Worm (Caenorhabditis elegans) whole organism, early embryonic: ENCODE measurements around the gene F41F3.9.
A peak's percentile ranks its signal among the peaks of the same experiment; 100 is the strongest.

Source experiments
- B0310.2 ChIP-seq: sonication (generic microtip); optimal IDR thresholded peaks from 2 replicates; lab custom pipeline; 2016; ENCODE audit warnings: mild to moderate bottlenecking, missing genetic modification characterization, missing compliant biosample characterization
- F13C5.2 ChIP-seq: sonication (generic microtip); optimal IDR thresholded peaks from 2 replicates; lab custom pipeline; 2017; ENCODE audit warnings: mild to moderate bottlenecking, missing genetic modification characterization, inconsistent platforms, missing compliant biosample characterization
- aly-1 ChIP-seq: sonication (generic microtip); optimal IDR thresholded peaks from 2 replicates; lab custom pipeline; 2016; ENCODE audit warnings: missing genetic modification characterization, missing compliant biosample characterization
- ama-1 ChIP-seq: fragments of 150-350 bp; optimal IDR thresholded peaks from 2 replicates; lab custom pipeline; 2014
- ceh-13 ChIP-seq: fragments of 200-800 bp; sonication (Bioruptor generic); optimal IDR thresholded peaks from 2 replicates; lab custom pipeline; 2018; ENCODE audit warnings: mild to moderate bottlenecking, missing genetic modification characterization, missing compliant biosample characterization
- ceh-36 ChIP-seq: sonication (generic microtip); optimal IDR thresholded peaks from 2 replicates; lab custom pipeline; 2016; ENCODE audit warnings: missing genetic modification characterization, inconsistent platforms, missing compliant biosample characterization
- ets-7 ChIP-seq: sonication (generic microtip); optimal IDR thresholded peaks from 2 replicates; lab custom pipeline; 2016; ENCODE audit warnings: missing genotype, missing genetic modification characterization, missing compliant biosample characterization
- flt-1 ChIP-seq: fragments of 200-800 bp; sonication (Bioruptor generic); IDR thresholded peaks from 2 replicates; pipeline ENCODE4 v1.3.6; 2022; ENCODE audit warnings: missing genetic modification characterization, missing compliant biosample characterization
- hmbx-1 ChIP-seq: sonication (generic microtip); optimal IDR thresholded peaks from 2 replicates; lab custom pipeline; 2016; ENCODE audit warnings: mild to moderate bottlenecking, missing genetic modification characterization, missing compliant biosample characterization
- hmg-4 ChIP-seq: fragments of 200-800 bp; sonication (Bioruptor generic); optimal IDR thresholded peaks from 2 replicates; lab custom pipeline; 2018; ENCODE audit warnings: mild to moderate bottlenecking, missing genetic modification characterization, missing compliant biosample characterization
- hnd-1 ChIP-seq: sonication (generic microtip); optimal IDR thresholded peaks from 2 replicates; lab custom pipeline; 2016; ENCODE audit warnings: missing genetic modification characterization, missing compliant biosample characterization
- pes-1 ChIP-seq: fragments of 200-800 bp; sonication (Bioruptor generic); IDR thresholded peaks from 2 replicates; pipeline ENCODE4 v1.3.6; 2022; ENCODE audit warnings: missing genetic modification reagents, missing genetic modification characterization, missing compliant biosample characterization
- scrt-1 ChIP-seq: fragments of 200-800 bp; sonication (Bioruptor generic); IDR thresholded peaks from 2 replicates; pipeline ENCODE4 v1.3.6; 2022; ENCODE audit warnings: missing genetic modification characterization, missing compliant biosample characterization
- sea-1 ChIP-seq: fragments of 200-800 bp; sonication (Bioruptor generic); conservative IDR thresholded peaks from 2 replicates; pipeline ENCODE4 v1.3.6; 2022; ENCODE audit warnings: missing genetic modification characterization, missing compliant biosample characterization
- tbx-11 ChIP-seq: fragments of 200-800 bp; sonication (Bioruptor generic); IDR thresholded peaks from 2 replicates; pipeline ENCODE4 v1.3.6; 2022; ENCODE audit warnings: missing genetic modification characterization, missing compliant biosample characterization
- tbx-37 ChIP-seq: fragments of 200-800 bp; sonication (Bioruptor generic); conservative IDR thresholded peaks from 2 replicates; pipeline ENCODE4 v1.3.6; 2022; ENCODE audit warnings: missing genetic modification reagents, missing genetic modification characterization, missing compliant biosample characterization
- tra-4 ChIP-seq: sonication (generic microtip); optimal IDR thresholded peaks from 2 replicates; lab custom pipeline; 2017; ENCODE audit warnings: missing genetic modification characterization, missing compliant biosample characterization

Gene F41F3.9

ce11 chrV:4649649-4650384 is 5.5 kb upstream of the F41F3.9 start:
- TF ChIP-seq pes-1 (GFP tag; lab: Robert Waterston, UW) (no peak), tra-4 (tag; lab: Kevin White, UChicago) (no peak), sea-1 (no peak)

- TF ChIP-seq flt-1, result no peak
- no peak for TF ChIP-seq B0310.2 (tag; lab: Kevin White, UChicago)
- no peak for TF ChIP-seq pes-1 (GFP tag; lab: Robert Waterston, UW)
- TF ChIP-seq ceh-13 (GFP tag; lab: Kevin White, UChicago), result no peak
- no peak for TF ChIP-seq F13C5.2 (tag; lab: Kevin White, UChicago)
- TF ChIP-seq scrt-1 (GFP tag; lab: Robert Waterston, UW), result no peak
- TF ChIP-seq hnd-1 (tag; lab: Kevin White, UChicago), result no peak
- TF ChIP-seq tbx-37, result no peak
- no peak for TF ChIP-seq aly-1 (tag; lab: Kevin White, UChicago)
Measured at ce11 chrV:4651480-4651879, 3.8 kb upstream of the F41F3.9 start.

- TF ChIP-seq tra-4 (tag; lab: Kevin White, UChicago), result no peak
- no peak for TF ChIP-seq hnd-1 (tag; lab: Kevin White, UChicago)
- TF ChIP-seq aly-1 (tag; lab: Kevin White, UChicago), result no peak
- TF ChIP-seq ets-7, result no peak
- TF ChIP-seq hmbx-1 (tag; lab: Kevin White, UChicago), result no peak
- no peak for TF ChIP-seq F13C5.2 (tag; lab: Kevin White, UChicago)
- no peak for TF ChIP-seq flt-1
- no peak for TF ChIP-seq scrt-1 (GFP tag; lab: Robert Waterston, UW)
- TF ChIP-seq ceh-36 (tag; lab: Kevin White, UChicago), result no peak
- TF ChIP-seq tbx-11 (GFP tag; lab: Robert Waterston, UW), result no peak
- TF ChIP-seq ceh-13 (GFP tag; lab: Kevin White, UChicago), result no peak
- no peak for TF ChIP-seq ama-1 (lab: Kevin White, UChicago)
- TF ChIP-seq pes-1 (GFP tag; lab: Robert Waterston, UW), result no peak
- no peak for TF ChIP-seq B0310.2 (tag; lab: Kevin White, UChicago)
- TF ChIP-seq sea-1, result no peak
- no peak for TF ChIP-seq tbx-37
- no peak for TF ChIP-seq hmg-4
Measured at ce11 chrV:4653093-4653492, 2.2 kb upstream of the F41F3.9 start.

- TF ChIP-seq tbx-11 (GFP tag; lab: Robert Waterston, UW), result no peak
- no peak for TF ChIP-seq ama-1 (lab: Kevin White, UChicago)
- no peak for TF ChIP-seq flt-1
- TF ChIP-seq pes-1 (GFP tag; lab: Robert Waterston, UW), result no peak
- no peak for TF ChIP-seq tbx-37
- TF ChIP-seq aly-1 (tag; lab: Kevin White, UChicago), result no peak
- no peak for TF ChIP-seq ceh-36 (tag; lab: Kevin White, UChicago)
- no peak for TF ChIP-seq B0310.2 (tag; lab: Kevin White, UChicago)
- no peak for TF ChIP-seq ceh-13 (GFP tag; lab: Kevin White, UChicago)
- TF ChIP-seq F13C5.2 (tag; lab: Kevin White, UChicago), result no peak
- TF ChIP-seq hmg-4, result no peak
- no peak for TF ChIP-seq tra-4 (tag; lab: Kevin White, UChicago)
- TF ChIP-seq scrt-1 (GFP tag; lab: Robert Waterston, UW), result no peak
- no peak for TF ChIP-seq hmbx-1 (tag; lab: Kevin White, UChicago)
- TF ChIP-seq hnd-1 (tag; lab: Kevin White, UChicago), result no peak
- TF ChIP-seq ets-7, result no peak
Measured at ce11 chrV:4653871-4654605, 1.2 kb upstream of the F41F3.9 start, which contains the start of the genes col-139 and F41F3.1. col-139 (minus strand) TSS chrV:4653971. F41F3.1 (plus strand) TSS chrV:4654555.

ce11 chrV:4662400-4662799 is 7.1 kb downstream of the F41F3.9 start, which contains the start of gene srx-74:
srx-74 (minus strand) TSS chrV:4662500.
- TF ChIP-seq hmg-4 (no peak), ceh-36 (tag; lab: Kevin White, UChicago) (no peak), flt-1 (no peak), hnd-1 (tag; lab: Kevin White, UChicago) (no peak), ets-7 (no peak), F13C5.2 (tag; lab: Kevin White, UChicago) (no peak), tra-4 (tag; lab: Kevin White, UChicago) (no peak), aly-1 (tag; lab: Kevin White, UChicago) (no peak), ceh-13 (GFP tag; lab: Kevin White, UChicago) (no peak), ama-1 (lab: Kevin White, UChicago) (no peak), pes-1 (GFP tag; lab: Robert Waterston, UW) (no peak), B0310.2 (tag; lab: Kevin White, UChicago) (no peak), sea-1 (no peak), tbx-11 (GFP tag; lab: Robert Waterston, UW) (no peak), hmbx-1 (tag; lab: Kevin White, UChicago) (no peak), scrt-1 (GFP tag; lab: Robert Waterston, UW) (no peak), tbx-37 (no peak)

- TF ChIP-seq B0310.2 (tag; lab: Kevin White, UChicago) (no peak), hmbx-1 (tag; lab: Kevin White, UChicago) (no peak), aly-1 (tag; lab: Kevin White, UChicago) (no peak), tra-4 (tag; lab: Kevin White, UChicago) (no peak), ceh-36 (tag; lab: Kevin White, UChicago) (no peak)
Measured at ce11 chrV:4665651-4666050, 10.4 kb downstream of the F41F3.9 start, which contains the start of gene srx-73. srx-73 (minus strand) TSS chrV:4665751.

- peak; percentile 19 for TF ChIP-seq aly-1 (tag; lab: Kevin White, UChicago)
- TF ChIP-seq B0310.2 (tag; lab: Kevin White, UChicago), result no peak
Measured at ce11 chrV:4667062-4667461, 11.8 kb downstream of the F41F3.9 start.
